Fruit fly (Drosophila melanogaster) whole organism: ENCODE results near the gene p53.

Experiments
- Dll ChIP-seq: fragments of >200 bp; optimal IDR thresholded peaks from 2 replicates; lab custom pipeline; 2017
- EcR ChIP-seq, 2 experiments: fragments of >200 bp; optimal IDR thresholded peaks; 2 replicates each; lab custom pipeline; 2017; ENCODE audit warnings: missing biosample characterization in 2 of 2, missing genetic modification characterization in 2 of 2, missing genetic modification reagents in 2 of 2
- psq ChIP-seq: fragments of >200 bp; optimal IDR thresholded peaks from 2 replicates; lab custom pipeline; 2017

DNA sequence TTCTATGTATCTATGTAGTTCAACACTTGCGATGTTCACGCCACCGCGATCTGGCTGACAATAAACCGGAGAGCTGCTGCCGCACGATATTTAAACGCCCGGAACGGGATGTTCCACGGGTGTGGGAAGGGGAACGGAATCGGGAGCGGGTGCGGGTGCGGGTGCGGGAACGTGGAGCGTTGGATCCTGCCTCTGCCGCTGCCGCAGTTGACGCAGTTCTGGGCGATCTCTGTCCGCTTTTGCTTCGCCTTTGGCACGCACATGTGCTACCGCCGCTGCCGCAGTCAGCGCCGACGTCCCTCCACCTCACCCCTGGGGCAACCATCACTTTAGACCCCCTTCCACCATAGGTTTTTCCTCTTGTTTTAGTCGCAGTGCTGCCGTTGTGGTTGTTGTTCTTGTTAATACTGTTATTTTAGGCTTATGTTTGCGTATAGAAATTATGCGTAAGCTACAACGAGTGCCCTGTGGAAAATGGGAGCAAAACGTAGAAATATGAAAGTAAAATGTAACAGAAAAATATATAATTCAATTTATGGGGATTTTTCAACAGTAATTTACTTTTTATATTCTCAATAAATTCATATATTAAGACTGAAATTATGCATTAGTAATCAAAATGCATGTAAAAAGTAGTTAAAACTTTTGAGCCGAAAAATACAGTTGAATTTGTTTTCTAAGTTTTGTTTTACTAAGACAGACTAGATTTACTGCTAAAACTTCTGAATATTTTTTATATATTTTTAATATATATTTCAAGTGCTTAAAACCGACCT is 27.0 kb downstream of the p53 start, which contains the start of gene lmd:
- TF ChIP-seq Dll (lab: Kevin White, UChicago) (no peak), psq (lab: Kevin White, UChicago) (no peak), EcR (GFP tag; optimal IDR thresholded peaks at IDR 0.05; lab: Kevin White, UChicago) (no peak)
